Fruit fly (Drosophila melanogaster) whole organism, wandering third instar larva: Measurements from ENCODE around the gene CG4306.
"Not testable (repeated sequence)": the region's sequence is repeated elsewhere in the genome, so short reads cannot be mapped to it uniquely, and the experiment has no call there.

ENCODE experiments used
- Abd-B ChIP-seq: fragments of >200 bp; optimal IDR thresholded peaks from 2 replicates; lab custom pipeline; 2017; ENCODE audit warnings: missing biosample characterization, missing genetic modification characterization
- CrebA ChIP-seq: fragments of 200-800 bp; sonication (Bioruptor generic); optimal IDR thresholded peaks from 2 replicates; lab custom pipeline; 2016; ENCODE audit warnings: missing biosample characterization, mild to moderate bottlenecking, missing genetic modification characterization, borderline replicate concordance
- Dfd ChIP-seq: fragments of >200 bp; optimal IDR thresholded peaks from 2 replicates; lab custom pipeline; 2017; ENCODE audit warnings: missing biosample characterization, missing genetic modification characterization
- lola ChIP-seq: fragments of >200 bp; optimal IDR thresholded peaks from 2 replicates; lab custom pipeline; 2017; ENCODE audit warnings: missing biosample characterization, missing genetic modification characterization
- psq ChIP-seq: fragments of 200-800 bp; sonication (Bioruptor generic); optimal IDR thresholded peaks from 3 replicates; lab custom pipeline; 2017; ENCODE audit warnings: missing biosample characterization, mild to moderate bottlenecking, missing genetic modification characterization, moderate library complexity
- sage ChIP-seq: fragments of 200-800 bp; sonication (Bioruptor generic); optimal IDR thresholded peaks from 2 replicates; lab custom pipeline; 2016; ENCODE audit warnings: missing biosample characterization, mild to moderate bottlenecking, missing genetic modification characterization

dm6 chr3L:18472284-18472683, 9.3 kb upstream of the CG4306 start, which contains the start of gene Met75Ca:
- not testable (repeated sequence) for TF ChIP-seq psq (GFP tag; lab: Kevin White, UChicago); lola (GFP tag; lab: Kevin White, UChicago); sage; Dfd (GFP tag; lab: Kevin White, UChicago); Abd-B (GFP tag; lab: Kevin White, UChicago); CrebA
